Worm (Caenorhabditis elegans): Measurements from ENCODE around the gene ugt-40.

- TF ChIP-seq hlh-30 (tag; optimal IDR thresholded peaks at IDR 0.05; ENCODE audit: insufficient read depth) (no peak), pha-4 (tag; optimal IDR thresholded peaks at IDR 0.05) (no peak), sox-4 (tag; optimal IDR thresholded peaks at IDR 0.05) (no peak), pha-2 (tag; optimal IDR thresholded peaks at IDR 0.05) (no peak), che-1 (tag; optimal IDR thresholded peaks at IDR 0.05) (no peak), F13H6.1 (tag; optimal IDR thresholded peaks at IDR 0.05) (no peak), ama-1 (optimal IDR thresholded peaks at IDR 0.05) (no peak)
These were observed 29.5 kb downstream of the ugt-40 start for ce11 chrV:7112223-7112622.
